Fruit fly (Drosophila melanogaster) whole organism, embryonic: ENCODE measurements around the gene Tim17b1.

ENCODE experiments used
- Atf-2 ChIP-seq: fragments of 200-800 bp; sonication (Bioruptor generic); optimal IDR thresholded peaks from 2 replicates; lab custom pipeline; 2016; ENCODE audit warnings: missing biosample characterization, missing genetic modification characterization
- CG12219 ChIP-seq: fragments of 200-800 bp; sonication (Bioruptor generic); optimal IDR thresholded peaks from 3 replicates; lab custom pipeline; 2018; ENCODE audit warnings: missing biosample characterization, mild to moderate bottlenecking, missing genetic modification characterization
- CG15073 ChIP-seq: fragments of 200-800 bp; sonication (Bioruptor generic); optimal IDR thresholded peaks from 2 replicates; lab custom pipeline; 2016; ENCODE audit warnings: missing biosample characterization, missing genetic modification characterization
- CG18476 ChIP-seq: fragments of 200-800 bp; sonication (Bioruptor generic); optimal IDR thresholded peaks from 2 replicates; lab custom pipeline; 2016; ENCODE audit warnings: missing biosample characterization, mild to moderate bottlenecking, missing genetic modification characterization
- CG2889 ChIP-seq: fragments of 200-800 bp; sonication (Bioruptor generic); IDR thresholded peaks from 3 replicates; pipeline ENCODE4 v1.3.6; 2022; ENCODE audit warnings: missing biosample characterization, missing genetic modification characterization
- CG4820 ChIP-seq: fragments of 200-800 bp; sonication (Bioruptor generic); optimal IDR thresholded peaks from 3 replicates; lab custom pipeline; 2016; ENCODE audit warnings: missing biosample characterization, missing genetic modification characterization
- CG6689 ChIP-seq: fragments of 200-800 bp; sonication (Bioruptor generic); IDR thresholded peaks from 2 replicates; pipeline ENCODE4 v1.3.6; 2022; ENCODE audit warnings: missing biosample characterization, missing genetic modification characterization
- CG6765 ChIP-seq: fragments of 200-800 bp; sonication (Bioruptor generic); optimal IDR thresholded peaks from 3 replicates; lab custom pipeline; 2017; ENCODE audit warnings: missing biosample characterization, mild to moderate bottlenecking, missing genetic modification characterization
- CG8281 ChIP-seq: fragments of 200-800 bp; sonication (Bioruptor generic); optimal IDR thresholded peaks from 2 replicates; lab custom pipeline; 2018; ENCODE audit warnings: missing biosample characterization, mild to moderate bottlenecking, missing genetic modification characterization, moderate library complexity
- CG8944 ChIP-seq: fragments of 200-800 bp; sonication (Bioruptor generic); optimal IDR thresholded peaks from 3 replicates; lab custom pipeline; 2016; ENCODE audit warnings: missing biosample characterization, missing genetic modification characterization
- Dref ChIP-seq: fragments of 200-800 bp; sonication (Bioruptor generic); IDR thresholded peaks from 2 replicates; pipeline ENCODE4 v1.3.6; 2022; ENCODE audit warnings: missing biosample characterization, missing genetic modification characterization
- ERR ChIP-seq: fragments of 200-800 bp; sonication (Bioruptor generic); optimal IDR thresholded peaks from 2 replicates; lab custom pipeline; 2016; ENCODE audit warnings: missing biosample characterization, missing genetic modification characterization
- Ets97D ChIP-seq: fragments of 200-800 bp; sonication (Bioruptor generic); optimal IDR thresholded peaks from 3 replicates; lab custom pipeline; 2016; ENCODE audit warnings: missing biosample characterization, missing genetic modification characterization
- GATAe ChIP-seq: fragments of 200-800 bp; sonication (Bioruptor generic); conservative IDR thresholded peaks from 2 replicates; pipeline ENCODE4 v1.3.6; 2022; ENCODE audit warnings: missing biosample characterization, missing genetic modification characterization
- HmgZ ChIP-seq: fragments of 200-800 bp; sonication (Bioruptor generic); optimal IDR thresholded peaks from 2 replicates; lab custom pipeline; 2018; ENCODE audit warnings: missing biosample characterization, mild to moderate bottlenecking, missing genetic modification characterization
- Hmx ChIP-seq: fragments of 200-800 bp; sonication (Bioruptor generic); optimal IDR thresholded peaks from 2 replicates; lab custom pipeline; 2016; ENCODE audit warnings: missing biosample characterization, missing genetic modification characterization
- Hsf ChIP-seq: fragments of 200-800 bp; sonication (Bioruptor generic); optimal IDR thresholded peaks from 3 replicates; lab custom pipeline; 2016; ENCODE audit warnings: missing biosample characterization, missing genetic modification characterization
- Kr ChIP-seq: fragments of 200-800 bp; sonication (Bioruptor generic); optimal IDR thresholded peaks from 2 replicates; lab custom pipeline; 2017; ENCODE audit warnings: missing biosample characterization, mild to moderate bottlenecking, missing genetic modification characterization
- Lhr ChIP-seq: fragments of 200-800 bp; sonication (Bioruptor generic); optimal IDR thresholded peaks from 3 replicates; lab custom pipeline; 2017; ENCODE audit warnings: mild to moderate bottlenecking, missing biosample characterization, missing genetic modification reagents, missing genetic modification characterization
- Med ChIP-seq: fragments of 200-800 bp; sonication (Bioruptor generic); peaks from one replicate; lab custom pipeline; 2016; ENCODE audit warnings: missing biosample characterization, missing genetic modification characterization, mild to moderate bottlenecking, inconsistent platforms, moderate library complexity
- Oaz ChIP-seq: fragments of 200-800 bp; sonication (Bioruptor generic); IDR thresholded peaks from 2 replicates; pipeline ENCODE4 v1.3.6; 2022; ENCODE audit warnings: missing biosample characterization, missing genetic modification characterization
- Oli ChIP-seq: fragments of 200-800 bp; sonication (Bioruptor generic); optimal IDR thresholded peaks from 2 replicates; lab custom pipeline; 2018; ENCODE audit warnings: missing biosample characterization, mild to moderate bottlenecking, missing genetic modification characterization, moderate library complexity
- Scr ChIP-seq: fragments of 200-800 bp; sonication (Bioruptor generic); IDR thresholded peaks from 2 replicates; pipeline ENCODE4 v1.3.6; 2022; ENCODE audit warnings: missing biosample characterization, missing genetic modification characterization; ENCODE audit not compliant: partially characterized antibody
- Sry-β ChIP-seq: fragments of 200-800 bp; sonication (Bioruptor generic); optimal IDR thresholded peaks from 2 replicates; lab custom pipeline; 2018; ENCODE audit warnings: missing biosample characterization, mild to moderate bottlenecking, missing genetic modification characterization, moderate library complexity
- Taf1 ChIP-seq: fragments of 200-800 bp; sonication (Bioruptor generic); IDR thresholded peaks from 2 replicates; pipeline ENCODE4 v1.3.6; 2022; ENCODE audit warnings: missing biosample characterization, missing genetic modification characterization
- bbx ChIP-seq: fragments of 200-800 bp; sonication (Bioruptor generic); IDR thresholded peaks from 2 replicates; pipeline ENCODE4 v1.3.6; 2022; ENCODE audit warnings: missing biosample characterization, missing genetic modification characterization; ENCODE audit not compliant: partially characterized antibody
- bcd ChIP-seq: fragments of 200-800 bp; sonication (Bioruptor generic); optimal IDR thresholded peaks from 2 replicates; lab custom pipeline; 2017; ENCODE audit warnings: missing biosample characterization, mild to moderate bottlenecking, missing genetic modification characterization
- bowl ChIP-seq: fragments of 200-800 bp; sonication (Bioruptor generic); IDR thresholded peaks from 2 replicates; pipeline ENCODE4 v1.3.6; 2022; ENCODE audit warnings: missing biosample characterization, missing genetic modification characterization
- btn ChIP-seq: fragments of 200-800 bp; sonication (Bioruptor generic); optimal IDR thresholded peaks from 2 replicates; lab custom pipeline; 2016; ENCODE audit warnings: missing biosample characterization, missing genetic modification characterization
- cato ChIP-seq: fragments of 200-800 bp; sonication (Bioruptor generic); optimal IDR thresholded peaks from 2 replicates; lab custom pipeline; 2016; ENCODE audit warnings: missing biosample characterization, missing genetic modification characterization, borderline replicate concordance
- ci ChIP-seq: fragments of 200-800 bp; sonication (Bioruptor generic); IDR thresholded peaks from 3 replicates; pipeline ENCODE4 v1.3.6; 2022; ENCODE audit warnings: missing biosample characterization, missing genetic modification characterization
- dmrt99B ChIP-seq: fragments of 200-800 bp; sonication (Bioruptor generic); optimal IDR thresholded peaks from 2 replicates; lab custom pipeline; 2018; ENCODE audit warnings: missing biosample characterization, mild to moderate bottlenecking, missing genetic modification characterization, moderate library complexity
- ems ChIP-seq: fragments of 200-800 bp; sonication (Bioruptor generic); optimal IDR thresholded peaks from 3 replicates; lab custom pipeline; 2016; ENCODE audit warnings: missing biosample characterization, missing genetic modification characterization
- ewg ChIP-seq: fragments of 200-800 bp; sonication (Bioruptor generic); optimal IDR thresholded peaks from 3 replicates; lab custom pipeline; 2017; ENCODE audit warnings: mild to moderate bottlenecking, missing biosample characterization, missing genetic modification reagents, missing genetic modification characterization
- h ChIP-seq: fragments of >200 bp; optimal IDR thresholded peaks from 2 replicates; lab custom pipeline; 2017
- insv ChIP-seq, 2 experiments: fragments of 200-800 bp; sonication (Bioruptor generic); optimal IDR thresholded peaks; 3 replicates each; lab custom pipeline; 2016 to 2018; ENCODE audit warnings: missing biosample characterization in 2 of 2, missing genetic modification characterization in 2 of 2
- klu ChIP-seq: fragments of 200-800 bp; sonication (Bioruptor generic); IDR thresholded peaks from 2 replicates; pipeline ENCODE4 v1.3.6; 2022; ENCODE audit warnings: missing biosample characterization, missing genetic modification characterization
- lab ChIP-seq: fragments of 200-800 bp; sonication (Bioruptor generic); optimal IDR thresholded peaks from 3 replicates; lab custom pipeline; 2017; ENCODE audit warnings: missing biosample characterization, missing genetic modification characterization, mild to moderate bottlenecking, moderate library complexity, missing genetic modification reagents
- lola ChIP-seq, 3 experiments: fragments of >200 bp in 2 of 3; fragments of 200-800 bp in 1 of 3; sonication (Bioruptor generic) in 1 of 3; optimal IDR thresholded peaks; 2 replicates each; lab custom pipeline; 2017 to 2019; ENCODE audit warnings: missing biosample characterization in 3 of 3, missing genetic modification characterization in 3 of 3, mild to moderate bottlenecking in 1 of 3, moderate library complexity in 1 of 3
- nerfin-2 ChIP-seq: fragments of 200-800 bp; sonication (Bioruptor generic); IDR thresholded peaks from 2 replicates; pipeline ENCODE4 v1.3.6; 2022; ENCODE audit warnings: missing biosample characterization, missing genetic modification characterization; ENCODE audit not compliant: partially characterized antibody
- phol ChIP-seq: fragments of 200-800 bp; sonication (Bioruptor generic); optimal IDR thresholded peaks from 3 replicates; lab custom pipeline; 2018; ENCODE audit warnings: missing biosample characterization, mild to moderate bottlenecking, missing genetic modification characterization, moderate library complexity
- pnt ChIP-seq: fragments of 200-800 bp; sonication (Bioruptor generic); optimal IDR thresholded peaks from 3 replicates; lab custom pipeline; 2016; ENCODE audit warnings: missing biosample characterization, missing genetic modification characterization
- repo ChIP-seq: fragments of 200-800 bp; sonication (Bioruptor generic); optimal IDR thresholded peaks from 2 replicates; lab custom pipeline; 2016; ENCODE audit warnings: missing biosample characterization, missing genetic modification characterization
- ro ChIP-seq: fragments of 200-800 bp; sonication (Bioruptor generic); IDR thresholded peaks from 2 replicates; pipeline ENCODE4 v1.3.6; 2022; ENCODE audit warnings: missing biosample characterization, missing genetic modification characterization
- slou ChIP-seq: fragments of 200-800 bp; sonication (Bioruptor generic); optimal IDR thresholded peaks from 3 replicates; lab custom pipeline; 2016; ENCODE audit warnings: missing biosample characterization, missing genetic modification characterization
- sug ChIP-seq: fragments of 200-800 bp; optimal IDR thresholded peaks from 2 replicates; lab custom pipeline; 2019; ENCODE audit warnings: missing biosample characterization, mild to moderate bottlenecking, missing genetic modification characterization, moderate library complexity
- ttk ChIP-seq: fragments of 200-800 bp; sonication (Bioruptor generic); IDR thresholded peaks from 2 replicates; pipeline ENCODE4 v2.1.2; 2022; ENCODE audit warnings: missing biosample characterization, missing genetic modification characterization
- zen2 ChIP-seq: fragments of 200-800 bp; sonication (Bioruptor generic); IDR thresholded peaks from 3 replicates; pipeline ENCODE4 v1.3.6; 2022; ENCODE audit warnings: missing biosample characterization, missing genetic modification characterization; ENCODE audit not compliant: partially characterized antibody
- zfh2 ChIP-seq: fragments of 200-800 bp; sonication (Bioruptor generic); optimal IDR thresholded peaks from 2 replicates; lab custom pipeline; 2016; ENCODE audit warnings: missing biosample characterization, missing genetic modification characterization

Gene Tim17b1

DNA sequence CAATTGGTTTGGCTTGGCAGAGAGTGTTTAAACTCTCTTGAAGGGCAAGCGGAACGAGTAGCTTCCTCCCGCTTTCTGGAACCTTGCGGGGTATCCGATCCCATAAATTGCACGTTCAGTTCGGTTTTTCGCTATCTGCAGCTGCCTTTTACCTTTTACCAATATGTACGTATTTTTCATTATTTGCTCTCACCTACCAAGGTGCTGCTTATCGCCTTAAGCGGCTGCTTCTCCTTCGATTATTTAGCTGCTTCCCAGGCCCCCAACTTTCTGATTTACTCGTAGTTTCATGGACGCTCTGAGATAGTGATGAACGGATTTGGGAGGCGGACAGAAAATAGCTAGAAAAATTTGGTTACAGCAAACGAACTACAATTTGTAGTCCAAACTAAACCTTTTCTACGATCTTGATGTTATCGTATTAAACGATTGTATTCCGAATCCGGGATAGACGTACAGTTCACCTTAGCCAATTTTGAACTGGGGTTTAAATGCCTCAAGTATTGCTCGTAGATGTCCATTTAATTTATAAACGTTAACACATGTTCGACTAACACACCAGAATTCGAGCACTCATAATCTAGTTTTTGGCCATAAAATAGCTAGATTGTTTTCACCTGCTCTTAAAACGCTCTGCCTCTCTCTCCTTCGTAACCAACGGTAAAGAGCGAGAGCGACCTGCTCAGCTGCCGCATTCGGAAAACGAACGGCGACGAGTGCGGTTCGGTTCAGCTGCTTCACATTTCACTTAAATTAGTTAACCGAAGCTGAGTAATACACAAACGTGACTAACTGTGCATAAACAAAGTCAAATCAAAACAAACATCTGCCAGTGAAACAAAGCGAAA lies 35.5 kb upstream of the Tim17b1 start (continued):
- TF ChIP-seq HmgZ (tag; lab: Kevin White, UChicago) (peak; percentile 44), CG4820 (no peak), zfh2 (peak; percentile 29), CG2889 (GFP tag; lab: Robert Waterston, UW) (no peak), CG8281 (tag; lab: Kevin White, UChicago) (no peak), CG15073 (no peak), btn (GFP tag; lab: Kevin White, UChicago) (no peak), repo (GFP tag; lab: Kevin White, UChicago) (no peak), CG6765 (GFP tag; lab: Kevin White, UChicago) (no peak), Oaz (no peak), dmrt99B (tag; lab: Kevin White, UChicago) (peak; percentile 54), Med (peak; percentile 71), Taf1 (GFP tag; lab: Robert Waterston, UW) (0 out of 2 replicates have a peak, but pooled peaks have one; percentile 9), bcd (GFP tag; lab: Kevin White, UChicago) (no peak), Dref (no peak), CG18476 (GFP tag; lab: Kevin White, UChicago) (no peak), Oli (tag; lab: Kevin White, UChicago) (peak; percentile 45), phol (peak; percentile 26), sug (tag; lab: Kevin White, UChicago) (peak; percentile 79), Lhr (GFP tag; lab: Kevin White, UChicago) (no peak), slou (no peak), ERR (GFP tag; lab: Kevin White, UChicago) (no peak), ro (GFP tag; lab: Robert Waterston, UW) (no peak), CG8944 (GFP tag; lab: Kevin White, UChicago) (no peak), ttk (GFP tag; lab: Robert Waterston, UW) (no peak), ems (GFP tag; lab: Kevin White, UChicago) (no peak), bbx (GFP tag; lab: Robert Waterston, UW) (peak; percentile 61; the same call in 1 of the 2 replicates), GATAe (GFP tag; lab: Robert Waterston, UW) (no peak), Scr (GFP tag; lab: Robert Waterston, UW) (no peak), Hsf (GFP tag; lab: Kevin White, UChicago) (no peak), Ets97D (no peak), lab (GFP tag; lab: Kevin White, UChicago) (peak; percentile 60), ewg (GFP tag; lab: Kevin White, UChicago) (no peak), ci (GFP tag; lab: Robert Waterston, UW) (peak; percentile 65), bowl (GFP tag; lab: Robert Waterston, UW) (no peak), h (lab: Kevin White, UChicago) (no peak), pnt (GFP tag; lab: Kevin White, UChicago) (no peak), lola (GFP tag; optimal IDR thresholded peaks at IDR 0.05; lab: Kevin White, UChicago) (peak in 2 of 3 experiments; percentile 35 to 51), cato (GFP tag; lab: Kevin White, UChicago) (no peak), Hmx (GFP tag; lab: Kevin White, UChicago) (no peak), zen2 (GFP tag; lab: Robert Waterston, UW) (no peak), CG12219 (GFP tag; lab: Kevin White, UChicago) (peak; percentile 42), CG6689 (GFP tag; lab: Robert Waterston, UW) (no peak; the same call in 1 of the 2 replicates), klu (no peak), Kr (no peak), nerfin-2 (GFP tag; lab: Robert Waterston, UW) (no peak), insv (GFP tag; optimal IDR thresholded peaks at IDR 0.05; lab: Kevin White, UChicago) (peak in 1 of 2 experiments; percentile 9), Atf-2 (no peak), Sry-β (GFP tag; lab: Kevin White, UChicago) (peak; percentile 99)
